Worm (Caenorhabditis elegans) whole organism, mixed stage, embryonic: Measurements from ENCODE around the gene T04A6.3.

Experiments used
- M03D4.4 ChIP-seq: sonication (generic microtip); optimal IDR thresholded peaks from 2 replicates; lab custom pipeline; 2017; ENCODE audit warnings: mild to moderate bottlenecking, missing genetic modification characterization, missing compliant biosample characterization
- mep-1 ChIP-seq: fragments of 150-350 bp; optimal IDR thresholded peaks from 2 replicates; lab custom pipeline; 2017; ENCODE audit warnings: missing biosample characterization, missing genetic modification reagents, missing genetic modification characterization, inconsistent platforms
- nhr-12 ChIP-seq: fragments of 150-350 bp; optimal IDR thresholded peaks from 2 replicates; lab custom pipeline; 2014; ENCODE audit warnings: missing biosample characterization, missing genetic modification characterization
- nhr-237 ChIP-seq: fragments of 150-350 bp; optimal IDR thresholded peaks from 2 replicates; lab custom pipeline; 2014; ENCODE audit warnings: missing biosample characterization, missing genetic modification characterization
- nhr-76 ChIP-seq: sonication (generic microtip); optimal IDR thresholded peaks from 2 replicates; lab custom pipeline; 2017; ENCODE audit warnings: missing biosample characterization, missing genetic modification characterization
- pha-4 ChIP-seq: fragments of 150-350 bp; optimal IDR thresholded peaks from 2 replicates; lab custom pipeline; 2018; ENCODE audit warnings: missing biosample characterization, missing genetic modification reagents, missing genetic modification characterization
- unc-39 ChIP-seq: fragments of 150-350 bp; optimal IDR thresholded peaks from 2 replicates; lab custom pipeline; 2014; ENCODE audit warnings: missing biosample characterization, missing genetic modification characterization
- unc-62 ChIP-seq: fragments of 150-350 bp; optimal IDR thresholded peaks from 2 replicates; lab custom pipeline; 2014; ENCODE audit warnings: missing biosample characterization, missing genetic modification reagents, missing genetic modification characterization

- TF ChIP-seq M03D4.4 (tag; lab: Kevin White, UChicago) = no peak
- TF ChIP-seq nhr-76 (tag; lab: Kevin White, UChicago) = no peak
- no peak for TF ChIP-seq mep-1 (tag; lab: Kevin White, UChicago)
- no peak for TF ChIP-seq nhr-237 (tag; lab: Kevin White, UChicago)
- TF ChIP-seq unc-39 (tag; lab: Kevin White, UChicago) = no peak
- no peak for TF ChIP-seq pha-4 (tag; lab: Kevin White, UChicago)
- no peak for TF ChIP-seq unc-62
- no peak for TF ChIP-seq nhr-12 (tag; lab: Kevin White, UChicago)
Observed at ce11 chrIII:7648841-7649240, 40.7 kb upstream of the T04A6.3 start.
